Worm (Caenorhabditis elegans): Measurements from ENCODE around the gene F46H5.11.

The F46H5.11 gene

DNA sequence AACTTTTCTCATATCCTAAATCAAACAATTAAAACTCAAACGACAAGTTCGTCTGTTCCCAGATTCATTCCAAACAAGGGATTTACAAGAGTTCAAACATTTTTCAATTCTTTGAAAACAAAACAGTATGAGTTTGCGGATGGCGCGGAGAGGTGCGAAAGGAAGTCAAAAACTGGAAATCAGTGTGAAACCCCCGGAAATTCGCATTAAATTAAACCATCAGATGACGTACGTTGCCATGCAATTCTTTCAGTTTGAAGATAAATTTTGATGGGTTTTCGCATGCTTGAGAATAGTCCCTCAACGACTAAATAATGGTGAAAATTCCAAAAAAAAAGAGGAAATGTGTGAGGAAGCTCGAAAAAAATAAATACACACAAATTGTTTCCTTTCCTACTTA lies 42.5 kb downstream of the F46H5.11 start:
- no peak for TF ChIP-seq snpc-4 (tag; optimal IDR thresholded peaks at IDR 0.05)

DNA sequence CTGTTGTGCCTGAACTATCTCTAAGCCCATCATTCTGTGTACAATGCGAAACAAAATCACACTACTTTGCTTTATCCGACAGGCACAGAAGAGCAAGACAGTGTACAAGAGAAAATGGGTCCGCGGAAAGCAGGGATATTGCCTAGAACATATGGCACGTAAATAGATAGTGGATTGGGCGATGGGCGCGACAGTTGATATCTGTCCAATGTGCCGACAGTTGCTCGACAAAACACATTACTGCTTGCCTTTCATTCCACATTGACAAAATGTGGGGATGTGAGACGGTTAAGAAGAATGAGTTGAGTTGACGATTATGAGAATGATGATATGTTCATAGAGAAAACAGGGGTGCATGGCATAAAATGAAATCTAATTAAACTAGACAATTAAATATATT lies 46.8 kb downstream of the F46H5.11 start:
- TF ChIP-seq rnt-1 (tag; optimal IDR thresholded peaks at IDR 0.05) (peak; percentile 53), nhr-71 (tag; optimal IDR thresholded peaks at IDR 0.05) (peak; percentile 41), Y116A8C.19 (tag; optimal IDR thresholded peaks at IDR 0.05; ENCODE audit: borderline replicate concordance) (no peak), nhr-84 (tag; optimal IDR thresholded peaks at IDR 0.05) (no peak), tlp-1 (tag; optimal IDR thresholded peaks at IDR 0.05) (no peak), C04F5.9 (tag; optimal IDR thresholded peaks at IDR 0.05) (no peak), C16A3.4 (tag; optimal IDR thresholded peaks at IDR 0.05) (no peak), lin-14 (GFP tag; optimal IDR thresholded peaks at IDR 0.05) (peak; percentile 21), sptf-1 (tag; optimal IDR thresholded peaks at IDR 0.05) (no peak), nhr-20 (tag; optimal IDR thresholded peaks at IDR 0.05) (peak; percentile 8)

DNA sequence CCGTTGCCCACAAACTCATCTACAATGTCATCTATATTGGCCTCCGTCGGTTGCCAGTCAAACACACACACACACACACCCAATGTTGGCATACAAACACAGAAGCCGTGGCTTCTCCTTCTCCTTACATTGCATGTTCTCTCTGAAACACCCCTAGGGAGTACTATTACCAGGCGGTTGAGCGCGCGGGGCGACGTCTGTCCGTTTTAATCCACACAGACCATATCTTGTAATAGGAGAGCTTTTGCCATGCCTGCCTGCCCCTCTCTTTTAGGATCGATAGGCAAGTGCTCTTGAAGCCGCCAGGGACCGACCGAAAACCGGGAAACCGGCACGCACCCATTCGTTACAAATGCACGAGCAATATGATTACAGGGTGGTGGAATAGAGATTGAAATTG lies 47.4 kb downstream of the F46H5.11 start:
- TF ChIP-seq lin-14 (GFP tag; optimal IDR thresholded peaks at IDR 0.05): peak; percentile 28
- no peak for TF ChIP-seq C34B4.2 (tag; optimal IDR thresholded peaks at IDR 0.05)

DNA sequence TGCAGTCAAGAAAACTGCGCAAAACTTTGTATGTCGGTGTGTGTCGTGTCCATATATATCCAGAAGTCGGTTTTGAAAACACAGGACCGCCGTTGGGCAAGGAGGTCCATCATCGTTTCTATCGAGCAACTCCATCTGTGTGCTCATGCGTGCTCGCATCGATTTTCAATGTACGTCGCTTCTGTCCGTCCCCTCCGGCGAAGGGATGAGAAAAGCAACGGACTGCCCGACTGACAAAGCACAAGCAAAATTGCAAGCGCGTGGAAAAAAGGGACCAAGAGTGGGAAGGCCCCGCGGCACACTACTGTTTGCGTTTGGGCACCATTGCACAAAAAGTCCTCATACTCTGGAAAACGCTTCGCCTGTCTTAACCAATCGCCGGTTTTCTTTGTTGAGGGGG lies 49.5 kb downstream of the F46H5.11 start:
- no peak for TF ChIP-seq aly-2 (tag; optimal IDR thresholded peaks at IDR 0.05)
- TF ChIP-seq egl-27 (tag; optimal IDR thresholded peaks at IDR 0.05): no peak
- TF ChIP-seq irx-1 (tag; optimal IDR thresholded peaks at IDR 0.05): no peak
- TF ChIP-seq lin-14 (GFP tag; optimal IDR thresholded peaks at IDR 0.05): peak; percentile 50

DNA sequence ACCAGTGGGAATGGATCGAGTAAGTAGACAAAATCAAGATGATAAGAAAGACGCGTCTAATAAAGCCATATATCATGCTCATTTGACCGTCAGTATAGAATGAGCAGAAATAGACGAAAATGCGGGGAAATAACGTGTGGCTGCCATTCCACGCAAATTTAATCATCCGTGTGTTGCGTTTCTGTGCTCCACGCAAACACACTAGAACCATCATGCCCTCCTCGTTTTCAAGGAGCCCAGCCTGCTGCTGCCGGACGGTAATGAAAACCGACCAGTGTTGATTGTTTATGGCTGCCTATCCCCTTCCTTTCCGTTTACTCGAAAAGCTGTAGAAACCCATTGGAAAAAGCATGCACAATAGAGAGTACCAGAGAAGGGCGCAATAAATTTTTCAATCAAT lies 51.7 kb downstream of the F46H5.11 start:
- TF ChIP-seq egl-27 (tag; optimal IDR thresholded peaks at IDR 0.05): no peak
- no peak for TF ChIP-seq ceh-82 (tag; optimal IDR thresholded peaks at IDR 0.05)
- TF ChIP-seq pqm-1 (tag; optimal IDR thresholded peaks at IDR 0.05): no peak
- TF ChIP-seq snu-23 (GFP tag; optimal IDR thresholded peaks at IDR 0.05): no peak
- TF ChIP-seq unc-98 (GFP tag; IDR thresholded peaks at IDR 0.05): no peak
- no peak for TF ChIP-seq nhr-71 (tag; optimal IDR thresholded peaks at IDR 0.05)
